Worm (Caenorhabditis elegans) whole organism, L4/young adult: ENCODE data around the gene kdin-1.

Experiments used
- dao-5 ChIP-seq: sonication (generic microtip); optimal IDR thresholded peaks from 2 replicates; lab custom pipeline; 2016; ENCODE audit warnings: missing genotype, missing genetic modification characterization, moderate library complexity, missing compliant biosample characterization
- him-1 ChIP-seq: sonication (generic microtip); optimal IDR thresholded peaks from 2 replicates; lab custom pipeline; 2016; ENCODE audit warnings: missing genotype, missing genetic modification reagents, missing genetic modification characterization, missing compliant biosample characterization

- TF ChIP-seq dao-5 (tag; lab: Kevin White, UChicago) (no peak), him-1 (tag; lab: Kevin White, UChicago) (no peak)
These were observed 5.9 kb downstream of the kdin-1 start for ce11 chrIV:11044377-11044776.
